Fruit fly (Drosophila melanogaster) whole organism, embryonic: Measurements from ENCODE around the gene NimB5.

Experiments
- CG1529 ChIP-seq: fragments of 200-800 bp; sonication (Bioruptor generic); optimal IDR thresholded peaks from 3 replicates; lab custom pipeline; 2018; ENCODE audit warnings: missing biosample characterization, missing genetic modification characterization
- CG17802 ChIP-seq: fragments of 200-800 bp; sonication (Bioruptor generic); optimal IDR thresholded peaks from 2 replicates; lab custom pipeline; 2018; ENCODE audit warnings: missing biosample characterization, mild to moderate bottlenecking, missing genetic modification characterization, moderate library complexity
- CG18619 ChIP-seq: fragments of 200-800 bp; sonication (Bioruptor generic); optimal IDR thresholded peaks from 3 replicates; lab custom pipeline; 2017; ENCODE audit warnings: missing biosample characterization, mild to moderate bottlenecking, missing genetic modification characterization
- CG3407 ChIP-seq: fragments of 200-800 bp; sonication (Bioruptor generic); optimal IDR thresholded peaks from 2 replicates; lab custom pipeline; 2018; ENCODE audit warnings: missing biosample characterization, mild to moderate bottlenecking, missing genetic modification characterization
- CG34376 ChIP-seq: fragments of 200-800 bp; sonication (Bioruptor generic); optimal IDR thresholded peaks from 2 replicates; lab custom pipeline; 2018; ENCODE audit warnings: missing biosample characterization, mild to moderate bottlenecking, missing genetic modification characterization
- Nf-YC ChIP-seq: fragments of 200-800 bp; optimal IDR thresholded peaks from 3 replicates; lab custom pipeline; 2019; ENCODE audit warnings: missing biosample characterization, mild to moderate bottlenecking, missing genetic modification characterization, moderate library complexity
- fd3F ChIP-seq: fragments of 200-800 bp; sonication (Bioruptor generic); optimal IDR thresholded peaks from 2 replicates; lab custom pipeline; 2018; ENCODE audit warnings: missing biosample characterization, mild to moderate bottlenecking, missing genetic modification characterization, moderate library complexity
- fd96Cb ChIP-seq: fragments of 200-800 bp; sonication (Bioruptor generic); optimal IDR thresholded peaks from 2 replicates; lab custom pipeline; 2018; ENCODE audit warnings: missing biosample characterization, mild to moderate bottlenecking, missing genetic modification characterization, moderate library complexity
- run ChIP-seq: fragments of 200-800 bp; sonication (Bioruptor generic); optimal IDR thresholded peaks from 3 replicates; lab custom pipeline; 2018; ENCODE audit warnings: missing biosample characterization, mild to moderate bottlenecking, missing genetic modification characterization

- TF ChIP-seq CG18619 (GFP tag; lab: Kevin White, UChicago) = no peak
- TF ChIP-seq CG3407 (GFP tag; lab: Kevin White, UChicago) = no peak
- no peak for TF ChIP-seq fd3F (GFP tag; lab: Kevin White, UChicago)
- no peak for TF ChIP-seq CG34376 (GFP tag; lab: Kevin White, UChicago)
- TF ChIP-seq fd96Cb (tag; lab: Kevin White, UChicago) = no peak
- TF ChIP-seq Nf-YC (tag; lab: Kevin White, UChicago) = no peak
- no peak for TF ChIP-seq CG17802 (tag; lab: Kevin White, UChicago)
- no peak for TF ChIP-seq CG1529
- no peak for TF ChIP-seq run
These were observed 6.4 kb upstream of the NimB5 start, which contains the start of gene NimB1 for dm6 chr2L:13963467-13964122.
